Fruit fly (Drosophila melanogaster): ENCODE results near the gene nej.

Gene nej

dm6 chrX:9684697-9685567 lies 1.9 kb downstream of the nej start (continued):
- TF ChIP-seq CG18011 (GFP tag; optimal IDR thresholded peaks at IDR 0.05) (peak; percentile 30), z (GFP tag; IDR thresholded peaks at IDR 0.05) (no peak), Stat92E (GFP tag; optimal IDR thresholded peaks at IDR 0.05) (no peak), oc (tag; optimal IDR thresholded peaks at IDR 0.05) (no peak), Vsx1 (GFP tag; optimal IDR thresholded peaks at IDR 0.05) (no peak), Med (GFP tag) (peak; percentile 80), CG13624 (GFP tag; optimal IDR thresholded peaks at IDR 0.05) (no peak), slou (GFP tag; optimal IDR thresholded peaks at IDR 0.05) (no peak), Drgx (GFP tag; IDR thresholded peaks at IDR 0.05) (peak; percentile 83), CG42726 (GFP tag; IDR thresholded peaks at IDR 0.05; ENCODE audit: partially characterized antibody) (0 out of 2 replicates have a peak, but pooled peaks have one; percentile 30), CG13775 (GFP tag; optimal IDR thresholded peaks at IDR 0.05) (peak; percentile 23), crc (GFP tag; optimal IDR thresholded peaks at IDR 0.05) (no peak), CG5180 (GFP tag; optimal IDR thresholded peaks at IDR 0.05) (no peak), CG6654 (GFP tag; optimal IDR thresholded peaks at IDR 0.05) (no peak), jigr1 (GFP tag; IDR thresholded peaks at IDR 0.05) (no peak), mirr (GFP tag; optimal IDR thresholded peaks at IDR 0.05) (peak; percentile 53), CG33213 (GFP tag; optimal IDR thresholded peaks at IDR 0.05) (no peak), Sox100B (GFP tag; optimal IDR thresholded peaks at IDR 0.05) (no peak), nerfin-2 (GFP tag; IDR thresholded peaks at IDR 0.05; ENCODE audit: partially characterized antibody) (no peak), gcm (GFP tag; optimal IDR thresholded peaks at IDR 0.05) (no peak), lov (optimal IDR thresholded peaks at IDR 0.05) (no peak), lov (GFP tag; IDR thresholded peaks at IDR 0.05) (no peak), CG6813 (GFP tag; optimal IDR thresholded peaks at IDR 0.05) (no peak), Hr39 (optimal IDR thresholded peaks at IDR 0.05) (no peak), MBD-R2 (GFP tag; IDR thresholded peaks at IDR 0.05) (no peak), CG13296 (GFP tag; optimal IDR thresholded peaks at IDR 0.05) (no peak), CG17802 (tag; optimal IDR thresholded peaks at IDR 0.05) (no peak), Side (GFP tag; optimal IDR thresholded peaks at IDR 0.05) (no peak), sens-2 (GFP tag; IDR thresholded peaks at IDR 0.05) (no peak), cg (GFP tag; optimal IDR thresholded peaks at IDR 0.05) (peak; percentile 95), CG17361 (GFP tag; IDR thresholded peaks at IDR 0.05) (peak; percentile 30; the same call in 1 of the 3 replicates), bsh (GFP tag; optimal IDR thresholded peaks at IDR 0.05) (peak in 1 of 2 experiments; percentile 58), sens (GFP tag) (peak; percentile 86), CG3407 (GFP tag; optimal IDR thresholded peaks at IDR 0.05) (no peak), prd (optimal IDR thresholded peaks at IDR 0.05) (no peak), prd (GFP tag; IDR thresholded peaks at IDR 0.05) (no peak), Dfd (GFP tag; optimal IDR thresholded peaks at IDR 0.05) (no peak), Six4 (GFP tag; optimal IDR thresholded peaks at IDR 0.05) (no peak), chinmo (GFP tag; IDR thresholded peaks at IDR 0.05; ENCODE audit: partially characterized antibody) (peak; percentile 69; the same call in 3 of the 4 replicates), CG7745 (tag; optimal IDR thresholded peaks at IDR 0.05) (no peak), tna (GFP tag; IDR thresholded peaks at IDR 0.05; ENCODE audit: partially characterized antibody) (no peak), CG32532 (GFP tag; IDR thresholded peaks at IDR 0.05) (0 out of 2 replicates have a peak, but pooled peaks have one; percentile 21), Lhr (GFP tag; optimal IDR thresholded peaks at IDR 0.05) (no peak), lbe (GFP tag; optimal IDR thresholded peaks at IDR 0.05) (no peak), lab (GFP tag; optimal IDR thresholded peaks at IDR 0.05) (no peak), HLH54F (GFP tag; optimal IDR thresholded peaks at IDR 0.05) (no peak), CG14860 (GFP tag; IDR thresholded peaks at IDR 0.05; ENCODE audit: partially characterized antibody) (no peak), pros (GFP tag; optimal IDR thresholded peaks at IDR 0.05) (no peak), CG18764 (GFP tag; optimal IDR thresholded peaks at IDR 0.05) (no peak)

Data from whole organism, embryonic.